Worm (Caenorhabditis elegans) whole organism, young adult: ENCODE measurements around the gene sgca-1.
A peak's percentile ranks its signal among the peaks of the same experiment; 100 is the strongest.

Experiments used
- B0261.1 ChIP-seq: sonication (generic microtip); optimal IDR thresholded peaks from 2 replicates; lab custom pipeline; 2016; ENCODE audit warnings: mild to moderate bottlenecking, missing genetic modification characterization, moderate library complexity, missing compliant biosample characterization
- C17E4.6 ChIP-seq: fragments of 200-800 bp; sonication (Bioruptor generic); IDR thresholded peaks from 2 replicates; pipeline ENCODE4 v1.3.6; 2022; ENCODE audit warnings: missing genetic modification reagents, missing genetic modification characterization, missing compliant biosample characterization
- F52B5.7 ChIP-seq: sonication (generic microtip); optimal IDR thresholded peaks from 2 replicates; lab custom pipeline; 2016; ENCODE audit warnings: mild to moderate bottlenecking, missing genetic modification characterization, missing compliant biosample characterization
- F55B11.4 ChIP-seq: sonication (generic microtip); optimal IDR thresholded peaks from 2 replicates; lab custom pipeline; 2016; ENCODE audit warnings: missing compliant biosample characterization, missing genetic modification characterization, borderline replicate concordance; ENCODE audit not compliant: insufficient read depth
- K12H6.12 ChIP-seq: fragments of 200-800 bp; sonication (Bioruptor generic); optimal IDR thresholded peaks from 2 replicates; lab custom pipeline; 2018; ENCODE audit warnings: mild to moderate bottlenecking, missing genetic modification characterization, missing compliant biosample characterization
- Y53F4B.3 ChIP-seq: fragments of 200-800 bp; sonication (Bioruptor generic); IDR thresholded peaks from 2 replicates; pipeline ENCODE4 v1.3.6; 2022; ENCODE audit warnings: missing genetic modification reagents, missing genetic modification characterization, missing compliant biosample characterization
- Y56A3A.18 ChIP-seq: fragments of 200-800 bp; sonication (Bioruptor generic); IDR thresholded peaks from 2 replicates; pipeline ENCODE4 v1.3.6; 2022; ENCODE audit warnings: missing genetic modification reagents, missing genetic modification characterization, missing compliant biosample characterization
- Y95B8A.8 ChIP-seq: fragments of 200-800 bp; sonication (Bioruptor generic); IDR thresholded peaks from 2 replicates; pipeline ENCODE4 v1.3.6; 2022; ENCODE audit warnings: missing genetic modification reagents, missing genetic modification characterization, missing compliant biosample characterization
- aptf-3 ChIP-seq: fragments of 200-800 bp; sonication (Bioruptor generic); IDR thresholded peaks from 2 replicates; pipeline ENCODE4 v1.3.6; 2022; ENCODE audit warnings: missing genetic modification characterization, missing compliant biosample characterization
- atf-7 ChIP-seq: sonication (generic microtip); optimal IDR thresholded peaks from 2 replicates; lab custom pipeline; 2017; ENCODE audit warnings: mild to moderate bottlenecking, missing genetic modification characterization, missing compliant biosample characterization
- bed-1 ChIP-seq: fragments of 200-800 bp; sonication (Bioruptor generic); IDR thresholded peaks from 2 replicates; pipeline ENCODE4 v1.3.6; 2022; ENCODE audit warnings: missing genetic modification reagents, missing genetic modification characterization, missing compliant biosample characterization
- cebp-1 ChIP-seq, 2 experiments: fragments of 200-800 bp in 1 of 2; sonication (Bioruptor generic) in 1 of 2; sonication (generic microtip) in 1 of 2; IDR thresholded peaks in 1 of 2; optimal IDR thresholded peaks in 1 of 2; 2 replicates each; pipeline versions ENCODE4 v1.3.6 to Lab custom; 2017 to 2022; ENCODE audit warnings: missing compliant biosample characterization in 2 of 2, missing genetic modification characterization in 2 of 2, mild to moderate bottlenecking in 1 of 2, missing genetic modification reagents in 1 of 2, moderate library complexity in 1 of 2
- ceh-100 ChIP-seq: fragments of 200-800 bp; sonication (Bioruptor generic); IDR thresholded peaks from 2 replicates; pipeline ENCODE4 v1.3.6; 2022; ENCODE audit warnings: missing genetic modification reagents, missing genetic modification characterization, missing compliant biosample characterization
- ceh-27 ChIP-seq: fragments of 200-800 bp; sonication (Bioruptor generic); optimal IDR thresholded peaks from 2 replicates; lab custom pipeline; 2018; ENCODE audit warnings: mild to moderate bottlenecking, missing genetic modification characterization, moderate library complexity, missing compliant biosample characterization
- chd-7 ChIP-seq: sonication (generic microtip); optimal IDR thresholded peaks from 2 replicates; lab custom pipeline; 2016; ENCODE audit warnings: mild to moderate bottlenecking, missing genetic modification characterization, moderate library complexity, missing compliant biosample characterization
- die-1 ChIP-seq: sonication (generic microtip); optimal IDR thresholded peaks from 2 replicates; lab custom pipeline; 2016; ENCODE audit warnings: missing genotype, mild to moderate bottlenecking, missing genetic modification characterization, missing compliant biosample characterization
- dox-1 ChIP-seq: fragments of 200-800 bp; sonication (Bioruptor generic); IDR thresholded peaks from 2 replicates; pipeline ENCODE4 v1.3.6; 2022; ENCODE audit warnings: missing genetic modification reagents, missing genetic modification characterization, missing compliant biosample characterization
- egl-44 ChIP-seq: fragments of 200-800 bp; sonication (Bioruptor generic); IDR thresholded peaks from 2 replicates; pipeline ENCODE4 v1.3.6; 2022; ENCODE audit warnings: missing genetic modification reagents, missing genetic modification characterization, missing compliant biosample characterization
- ets-4 ChIP-seq: fragments of 200-800 bp; sonication (Bioruptor generic); optimal IDR thresholded peaks from 2 replicates; lab custom pipeline; 2018; ENCODE audit warnings: mild to moderate bottlenecking, missing genetic modification characterization, missing compliant biosample characterization
- fkh-3 ChIP-seq: sonication (generic microtip); optimal IDR thresholded peaks from 2 replicates; lab custom pipeline; 2016; ENCODE audit warnings: mild to moderate bottlenecking, missing genetic modification characterization, missing compliant biosample characterization
- hmg-1.2 ChIP-seq: fragments of 200-800 bp; sonication (Bioruptor generic); IDR thresholded peaks from 2 replicates; pipeline ENCODE4 v1.3.6; 2022; ENCODE audit warnings: missing genetic modification reagents, missing genetic modification characterization, missing compliant biosample characterization
- let-526 ChIP-seq: fragments of 200-800 bp; sonication (Bioruptor generic); IDR thresholded peaks from 2 replicates; pipeline ENCODE4 v1.3.6; 2022; ENCODE audit warnings: missing genetic modification reagents, missing genetic modification characterization, missing compliant biosample characterization
- let-607 ChIP-seq, 2 experiments: fragments of 200-800 bp in 1 of 2; sonication (Bioruptor generic) in 1 of 2; sonication (generic microtip) in 1 of 2; optimal IDR thresholded peaks; 2 replicates each; lab custom pipeline; 2016 to 2018; ENCODE audit warnings: mild to moderate bottlenecking in 2 of 2, missing compliant biosample characterization in 2 of 2, missing genetic modification characterization in 2 of 2, moderate library complexity in 2 of 2, missing genotype in 1 of 2
- lin-26 ChIP-seq: fragments of 200-800 bp; sonication (Bioruptor generic); IDR thresholded peaks from 2 replicates; pipeline ENCODE4 v1.3.6; 2022; ENCODE audit warnings: missing genetic modification reagents, missing genetic modification characterization, missing compliant biosample characterization
- lin-40 ChIP-seq: sonication (generic microtip); optimal IDR thresholded peaks from 2 replicates; lab custom pipeline; 2016; ENCODE audit warnings: missing genetic modification characterization, mild to moderate bottlenecking, missing compliant biosample characterization, missing genotype, missing genetic modification reagents
- lin-54 ChIP-seq: fragments of 200-800 bp; sonication (Bioruptor generic); optimal IDR thresholded peaks from 2 replicates; lab custom pipeline; 2018; ENCODE audit warnings: mild to moderate bottlenecking, missing genetic modification characterization, missing compliant biosample characterization
- lsy-27 ChIP-seq: sonication (generic microtip); optimal IDR thresholded peaks from 2 replicates; lab custom pipeline; 2017; ENCODE audit warnings: missing genetic modification characterization, mild to moderate bottlenecking, missing compliant biosample characterization, antibody characterized with exemption, missing genotype, borderline replicate concordance; ENCODE audit not compliant: insufficient read depth
- madf-10 ChIP-seq: sonication (generic microtip); optimal IDR thresholded peaks from 2 replicates; lab custom pipeline; 2016; ENCODE audit warnings: mild to moderate bottlenecking, missing genetic modification characterization, missing compliant biosample characterization
- mxl-1 ChIP-seq: sonication (generic microtip); optimal IDR thresholded peaks from 2 replicates; lab custom pipeline; 2016; ENCODE audit warnings: missing genetic modification characterization, missing compliant biosample characterization
- nfya-1 ChIP-seq: sonication (generic microtip); optimal IDR thresholded peaks from 2 replicates; lab custom pipeline; 2017; ENCODE audit warnings: antibody characterized with exemption, missing compliant biosample characterization, missing genetic modification characterization, borderline replicate concordance; ENCODE audit not compliant: insufficient read depth
- nhr-179 ChIP-seq: sonication (generic microtip); optimal IDR thresholded peaks from 2 replicates; lab custom pipeline; 2016; ENCODE audit warnings: mild to moderate bottlenecking, missing genetic modification characterization, missing compliant biosample characterization
- nhr-90 ChIP-seq: sonication (generic microtip); optimal IDR thresholded peaks from 2 replicates; lab custom pipeline; 2016; ENCODE audit warnings: missing genotype, mild to moderate bottlenecking, missing genetic modification characterization, missing compliant biosample characterization
- pbrm-1 ChIP-seq: fragments of 200-800 bp; sonication (Bioruptor generic); IDR thresholded peaks from 2 replicates; pipeline ENCODE4 v1.3.6; 2022; ENCODE audit warnings: missing genetic modification reagents, missing genetic modification characterization, missing compliant biosample characterization
- rcor-1 ChIP-seq: fragments of 200-800 bp; sonication (Bioruptor generic); IDR thresholded peaks from 2 replicates; pipeline ENCODE4 v1.3.6; 2022; ENCODE audit warnings: missing genetic modification reagents, missing genetic modification characterization, missing compliant biosample characterization
- sea-2 ChIP-seq: fragments of 200-800 bp; sonication (Bioruptor generic); IDR thresholded peaks from 2 replicates; pipeline ENCODE4 v1.3.6; 2022; ENCODE audit warnings: missing genetic modification characterization, missing compliant biosample characterization
- snpc-1.1 ChIP-seq: sonication (generic microtip); optimal IDR thresholded peaks from 2 replicates; lab custom pipeline; 2017; ENCODE audit warnings: missing genetic modification characterization, mild to moderate bottlenecking, missing compliant biosample characterization, antibody characterized with exemption, moderate library complexity, missing genotype, missing genetic modification reagents; ENCODE audit not compliant: insufficient read depth
- snpc-4 ChIP-seq, 5 experiments: fragments of 150-350 bp in 1 of 5; sonication (generic microtip) in 4 of 5; optimal IDR thresholded peaks; 2 replicates each; lab custom pipeline; 2014 to 2018; ENCODE audit warnings: missing genetic modification characterization in 5 of 5, missing biosample characterization in 3 of 5, antibody characterized with exemption in 2 of 5, mild to moderate bottlenecking in 2 of 5, missing compliant biosample characterization in 2 of 5, missing genotype in 2 of 5, moderate library complexity in 2 of 5, missing genetic modification reagents in 1 of 5
- somi-1 ChIP-seq: fragments of 200-800 bp; sonication (Bioruptor generic); optimal IDR thresholded peaks from 2 replicates; lab custom pipeline; 2018; ENCODE audit warnings: mild to moderate bottlenecking, missing genetic modification characterization, missing compliant biosample characterization
- tlf-1 ChIP-seq: fragments of 200-800 bp; sonication (Bioruptor generic); optimal IDR thresholded peaks from 2 replicates; lab custom pipeline; 2018; ENCODE audit warnings: mild to moderate bottlenecking, missing genetic modification characterization, missing compliant biosample characterization
- unc-130 ChIP-seq: sonication (generic microtip); optimal IDR thresholded peaks from 2 replicates; lab custom pipeline; 2016; ENCODE audit warnings: missing genetic modification reagents, missing genetic modification characterization, missing compliant biosample characterization
- unc-62 ChIP-seq: fragments of 150-350 bp; optimal IDR thresholded peaks from 2 replicates; lab custom pipeline; 2014; ENCODE audit warnings: missing biosample characterization, missing genetic modification reagents, missing genetic modification characterization
- ztf-26 ChIP-seq: sonication (generic microtip); optimal IDR thresholded peaks from 2 replicates; lab custom pipeline; 2017; ENCODE audit warnings: missing genetic modification characterization, missing compliant biosample characterization
- ztf-6 ChIP-seq: fragments of 200-800 bp; sonication (Bioruptor generic); IDR thresholded peaks from 2 replicates; pipeline ENCODE4 v1.3.6; 2022; ENCODE audit warnings: missing genetic modification reagents, missing genetic modification characterization, missing compliant biosample characterization

Gene sgca-1

DNA sequence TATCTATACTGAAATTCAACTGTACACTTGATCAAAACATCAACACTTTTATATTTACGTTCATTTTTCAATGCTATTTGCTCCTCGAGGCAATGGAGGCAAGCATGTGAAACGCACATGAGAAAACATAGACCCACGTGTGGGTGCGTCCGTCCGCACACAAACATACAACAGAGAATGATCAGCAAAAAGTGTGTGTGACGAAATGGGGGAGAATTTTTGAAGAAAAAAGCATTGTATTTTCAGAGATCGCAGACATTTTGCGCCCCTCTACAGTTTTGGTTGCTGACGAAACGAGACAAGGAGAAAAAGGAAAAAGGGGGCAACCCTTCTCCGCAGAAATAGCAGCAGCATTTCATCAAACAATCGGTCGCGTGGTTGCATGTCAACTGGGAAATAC is 39.2 kb downstream of the sgca-1 start (continued):
- no peak for TF ChIP-seq ceh-100 (GFP tag; lab: Robert Waterston, UW)
- no peak for TF ChIP-seq unc-62 (GFP tag; lab: Kevin White, UChicago)
- TF ChIP-seq chd-7 = peak; percentile 86
- peak; percentile 89 for TF ChIP-seq somi-1 (GFP tag; lab: Kevin White, UChicago)
- TF ChIP-seq unc-130 (GFP tag; lab: Kevin White, UChicago) = no peak
- TF ChIP-seq dox-1 (GFP tag; lab: Robert Waterston, UW) = peak; percentile 71; the same call in 1 of the 2 replicates
- peak; percentile 86 for TF ChIP-seq K12H6.12 (tag; lab: Kevin White, UChicago)
- no peak for TF ChIP-seq snpc-1.1 (tag; lab: Kevin White, UChicago)
- peak; percentile 48 for TF ChIP-seq tlf-1 (GFP tag; lab: Kevin White, UChicago)
- TF ChIP-seq F55B11.4 (tag; lab: Kevin White, UChicago) = no peak
- peak; percentile 53 for TF ChIP-seq lin-54 (GFP tag; lab: Kevin White, UChicago)
- TF ChIP-seq hmg-1.2 (GFP tag; lab: Robert Waterston, UW) = peak; percentile 61; the same call in 1 of the 2 replicates
- peak; percentile 87 for TF ChIP-seq lin-40 (tag; lab: Kevin White, UChicago)
- peak; percentile 77; the same call in 1 of the 2 replicates for TF ChIP-seq let-526 (GFP tag; lab: Robert Waterston, UW)
- peak; percentile 40; the same call in 1 of the 2 replicates for TF ChIP-seq Y95B8A.8
- TF ChIP-seq ztf-6 (GFP tag; lab: Robert Waterston, UW) = no peak
- TF ChIP-seq lsy-27 (tag; lab: Kevin White, UChicago) = no peak
- peak; percentile 73; the same call in 1 of the 2 replicates for TF ChIP-seq egl-44 (GFP tag; lab: Robert Waterston, UW)
- no peak for TF ChIP-seq nfya-1 (tag; lab: Kevin White, UChicago)
- no peak for TF ChIP-seq Y56A3A.18 (GFP tag; lab: Robert Waterston, UW)
- TF ChIP-seq mxl-1 (tag; lab: Kevin White, UChicago) = no peak
- TF ChIP-seq cebp-1 (GFP tag; IDR thresholded peaks at IDR 0.05; lab: Robert Waterston, UW) = peak; percentile 89
- TF ChIP-seq cebp-1 (tag; optimal IDR thresholded peaks at IDR 0.05; lab: Kevin White, UChicago) = peak; percentile 96
- peak; percentile 10; the same call in 1 of the 2 replicates for TF ChIP-seq pbrm-1 (GFP tag; lab: Robert Waterston, UW)
- no peak for TF ChIP-seq nhr-179
- TF ChIP-seq ztf-26 = peak; percentile 71
- no peak for TF ChIP-seq fkh-3 (tag; lab: Kevin White, UChicago)

DNA sequence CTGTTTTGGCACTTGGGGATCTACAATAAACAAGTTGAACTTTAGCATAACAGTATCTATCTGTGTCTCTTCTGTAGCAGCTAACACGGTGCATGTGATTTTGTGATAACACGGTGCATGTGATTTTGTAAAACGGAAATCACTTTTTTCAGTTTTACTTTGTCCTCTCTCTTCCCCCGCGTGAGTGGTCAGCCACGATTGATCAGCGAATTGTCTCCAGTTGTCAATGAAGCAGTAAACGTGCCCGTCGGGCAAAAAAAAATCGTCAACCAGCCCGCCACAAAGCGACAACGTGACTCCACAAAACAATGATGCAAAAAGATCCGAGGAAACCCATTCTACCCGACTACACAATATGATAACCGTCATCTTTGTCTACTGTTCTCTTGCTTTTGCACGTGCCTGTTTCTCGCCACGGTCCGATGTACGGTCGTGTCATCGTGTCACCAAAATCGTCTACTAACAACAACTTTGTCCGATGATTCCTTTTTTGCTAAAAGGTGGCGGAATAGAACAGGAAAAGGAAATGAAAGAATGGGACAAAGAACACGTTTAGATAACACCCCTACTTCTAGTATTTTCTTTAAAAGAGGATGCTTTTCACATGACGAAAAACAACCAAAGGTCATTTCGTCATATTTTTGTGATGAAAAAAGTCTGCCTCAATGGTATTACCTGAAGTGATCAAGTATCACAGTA is 40.1 kb downstream of the sgca-1 start:
- TF ChIP-seq F52B5.7 (tag; lab: Kevin White, UChicago) (no peak), lin-40 (tag; lab: Kevin White, UChicago) (peak; percentile 81), Y53F4B.3 (GFP tag; lab: Robert Waterston, UW) (no peak), ets-4 (peak; percentile 39), ceh-27 (no peak), cebp-1 (GFP tag; IDR thresholded peaks at IDR 0.05; lab: Robert Waterston, UW) (0 out of 2 replicates have a peak, but pooled peaks have one; percentile 16), cebp-1 (tag; optimal IDR thresholded peaks at IDR 0.05; lab: Kevin White, UChicago) (peak; percentile 73), B0261.1 (tag; lab: Kevin White, UChicago) (no peak), madf-10 (peak; percentile 40), die-1 (tag; lab: Kevin White, UChicago) (peak; percentile 63), aptf-3 (GFP tag; lab: Robert Waterston, UW) (no peak), bed-1 (no peak), C17E4.6 (no peak), lin-26 (GFP tag; lab: Robert Waterston, UW) (0 out of 2 replicates have a peak, but pooled peaks have one; percentile 24), K12H6.12 (tag; lab: Kevin White, UChicago) (peak; percentile 8), snpc-4 (GFP tag; optimal IDR thresholded peaks at IDR 0.05; lab: Kevin White, UChicago) (no peak), snpc-4 (tag; optimal IDR thresholded peaks at IDR 0.05; lab: Kevin White, UChicago) (peak in 2 of 4 experiments; percentile 1 to 31), rcor-1 (GFP tag; lab: Robert Waterston, UW) (0 out of 2 replicates have a peak, but pooled peaks have one; percentile 18), let-607 (tag; optimal IDR thresholded peaks at IDR 0.05; lab: Kevin White, UChicago) (peak; percentile 13 to 82), ztf-26 (peak; percentile 89), nhr-90 (tag; lab: Kevin White, UChicago) (peak; percentile 73), unc-62 (GFP tag; lab: Kevin White, UChicago) (no peak), sea-2 (GFP tag; lab: Robert Waterston, UW) (peak; percentile 62; the same call in 1 of the 2 replicates), tlf-1 (GFP tag; lab: Kevin White, UChicago) (peak; percentile 78), atf-7 (tag; lab: Kevin White, UChicago) (peak; percentile 79)
